Worm (Caenorhabditis elegans) whole organism, L4 larva: Measurements from ENCODE around the gene C06A6.4.
A peak's percentile ranks its signal among the peaks of the same experiment; 100 is the strongest.

Source experiments
- F26F4.8 ChIP-seq: fragments of 200-800 bp; sonication (Bioruptor generic); conservative IDR thresholded peaks from 2 replicates; pipeline ENCODE4 v1.3.6; 2022; ENCODE audit warnings: missing genetic modification characterization, missing compliant biosample characterization
- F37D6.2 ChIP-seq: sonication (generic microtip); optimal IDR thresholded peaks from 2 replicates; lab custom pipeline; 2016; ENCODE audit warnings: mild to moderate bottlenecking, missing genetic modification characterization, missing compliant biosample characterization
- F44E2.7 ChIP-seq: fragments of 200-800 bp; sonication (Bioruptor generic); IDR thresholded peaks from 2 replicates; pipeline ENCODE4 v2.1.2; 2022; ENCODE audit warnings: missing genetic modification characterization, missing compliant biosample characterization
- F49E8.2 ChIP-seq: sonication (generic microtip); optimal IDR thresholded peaks from 2 replicates; lab custom pipeline; 2016; ENCODE audit warnings: missing compliant biosample characterization, mild to moderate bottlenecking, missing genetic modification characterization, borderline replicate concordance
- T26A8.4 ChIP-seq: fragments of 200-800 bp; sonication (Bioruptor generic); IDR thresholded peaks from 2 replicates; pipeline ENCODE4 v1.3.6; 2022; ENCODE audit warnings: missing genetic modification characterization, missing compliant biosample characterization
- Y75B8A.6 ChIP-seq: fragments of 200-800 bp; sonication (Bioruptor generic); IDR thresholded peaks from 2 replicates; pipeline ENCODE4 v1.3.6; 2022; ENCODE audit warnings: missing genetic modification reagents, missing genetic modification characterization, missing compliant biosample characterization
- ZK337.2 ChIP-seq: fragments of 200-800 bp; sonication (Bioruptor generic); IDR thresholded peaks from 2 replicates; pipeline ENCODE4 v1.3.6; 2022; ENCODE audit warnings: missing genetic modification reagents, missing genetic modification characterization, missing compliant biosample characterization
- ZK546.5 ChIP-seq, 2 experiments: sonication (generic microtip); optimal IDR thresholded peaks; 2 replicates each; lab custom pipeline; 2017; ENCODE audit warnings: missing biosample characterization in 2 of 2, missing genetic modification characterization in 2 of 2
- aha-1 ChIP-seq: fragments of 150-350 bp; peaks from one replicate; lab custom pipeline; 2014; ENCODE audit warnings: missing biosample characterization, missing genetic modification characterization
- ama-1 ChIP-seq: fragments of 150-350 bp; optimal IDR thresholded peaks from 2 replicates; lab custom pipeline; 2014; ENCODE audit warnings: inconsistent platforms, mixed read lengths
- arid-1 ChIP-seq: fragments of 200-800 bp; sonication (Bioruptor generic); conservative IDR thresholded peaks from 2 replicates; pipeline ENCODE4 v1.3.6; 2022; ENCODE audit warnings: missing genetic modification reagents, missing genetic modification characterization, missing compliant biosample characterization
- ceh-62 ChIP-seq: sonication (generic microtip); optimal IDR thresholded peaks from 2 replicates; lab custom pipeline; 2017; ENCODE audit warnings: missing biosample characterization, missing genetic modification characterization
- daf-16 ChIP-seq, 3 experiments: sonication (generic microtip); optimal IDR thresholded peaks; 2 replicates each; lab custom pipeline; 2016 to 2017; ENCODE audit warnings: missing genetic modification characterization in 3 of 3, missing genetic modification reagents in 3 of 3, mild to moderate bottlenecking in 2 of 3, missing compliant biosample characterization in 2 of 3, missing biosample characterization in 1 of 3, moderate library complexity in 1 of 3
- dmd-6 ChIP-seq: fragments of 200-800 bp; sonication (Bioruptor generic); IDR thresholded peaks from 2 replicates; pipeline ENCODE4 v1.3.6; 2022; ENCODE audit warnings: missing genetic modification reagents, missing genetic modification characterization, missing compliant biosample characterization
- dmd-9 ChIP-seq: fragments of 200-800 bp; sonication (Bioruptor generic); IDR thresholded peaks from 2 replicates; pipeline ENCODE4 v1.3.6; 2022; ENCODE audit warnings: missing genetic modification reagents, missing genetic modification characterization, missing compliant biosample characterization
- dve-1 ChIP-seq: sonication (generic microtip); optimal IDR thresholded peaks from 2 replicates; lab custom pipeline; 2017; ENCODE audit warnings: antibody characterized with exemption, mild to moderate bottlenecking, missing genetic modification characterization, missing compliant biosample characterization; ENCODE audit not compliant: insufficient read depth
- fos-1 ChIP-seq: fragments of 150-350 bp; optimal IDR thresholded peaks from 2 replicates; lab custom pipeline; 2014; ENCODE audit warnings: missing biosample characterization, missing genetic modification characterization
- hif-1 ChIP-seq, 2 experiments: sonication (generic microtip); optimal IDR thresholded peaks; 2 replicates each; lab custom pipeline; 2016 to 2017; ENCODE audit warnings: missing compliant biosample characterization in 2 of 2, missing genetic modification characterization in 2 of 2, missing genetic modification reagents in 2 of 2, missing genotype in 2 of 2, mild to moderate bottlenecking in 1 of 2
- hlh-11 ChIP-seq: fragments of 200-800 bp; sonication (Bioruptor generic); optimal IDR thresholded peaks from 2 replicates; lab custom pipeline; 2018; ENCODE audit warnings: mild to moderate bottlenecking, missing genetic modification characterization, missing compliant biosample characterization
- jun-1 ChIP-seq: fragments of 150-350 bp; optimal IDR thresholded peaks from 2 replicates; lab custom pipeline; 2014; ENCODE audit warnings: missing biosample characterization, missing genetic modification reagents, missing genetic modification characterization
- lin-13 ChIP-seq: fragments of 150-350 bp; optimal IDR thresholded peaks from 2 replicates; lab custom pipeline; 2014; ENCODE audit warnings: missing biosample characterization, missing genetic modification reagents, missing genetic modification characterization
- lin-15B ChIP-seq: fragments of 150-350 bp; sonication (generic microtip); optimal IDR thresholded peaks from 3 replicates; lab custom pipeline; 2014; ENCODE audit warnings: missing biosample characterization, missing genetic modification characterization
- lin-38 ChIP-seq: fragments of 200-800 bp; sonication (Bioruptor generic); IDR thresholded peaks from 2 replicates; pipeline ENCODE4 v1.3.6; 2022; ENCODE audit warnings: missing genetic modification reagents, missing genetic modification characterization, missing compliant biosample characterization
- lir-3 ChIP-seq: sonication (generic microtip); optimal IDR thresholded peaks from 2 replicates; lab custom pipeline; 2016; ENCODE audit warnings: mild to moderate bottlenecking, missing genetic modification characterization, missing compliant biosample characterization
- lsy-2 ChIP-seq, 2 experiments: fragments of 150-350 bp in 1 of 2; sonication (generic microtip) in 1 of 2; optimal IDR thresholded peaks; 2 replicates each; lab custom pipeline; 2014 to 2017; ENCODE audit warnings: missing biosample characterization in 2 of 2, missing genetic modification characterization in 2 of 2
- madf-5 ChIP-seq, 2 experiments: fragments of 200-800 bp; sonication (Bioruptor generic); IDR thresholded peaks; 2 replicates each; pipeline ENCODE4 v1.3.6; 2022; ENCODE audit warnings: missing compliant biosample characterization in 2 of 2, missing genetic modification characterization in 2 of 2
- madf-9 ChIP-seq: fragments of 200-800 bp; sonication (Bioruptor generic); conservative IDR thresholded peaks from 2 replicates; pipeline ENCODE4 v1.3.6; 2022; ENCODE audit warnings: missing genetic modification reagents, missing genetic modification characterization, missing compliant biosample characterization
- mdl-1 ChIP-seq, 2 experiments: fragments of 150-350 bp in 1 of 2; sonication (generic microtip) in 1 of 2; optimal IDR thresholded peaks; 2 replicates each; lab custom pipeline; 2014 to 2017; ENCODE audit warnings: missing biosample characterization in 2 of 2, missing genetic modification characterization in 2 of 2
- mep-1 ChIP-seq: fragments of 150-350 bp; sonication (generic microtip); optimal IDR thresholded peaks from 3 replicates; lab custom pipeline; 2014; ENCODE audit warnings: missing biosample characterization, missing genetic modification characterization
- mxl-2 ChIP-seq: fragments of 200-800 bp; sonication (Bioruptor generic); conservative IDR thresholded peaks from 2 replicates; pipeline ENCODE4 v1.3.6; 2022; ENCODE audit warnings: missing genetic modification reagents, missing genetic modification characterization, missing compliant biosample characterization
- nhr-10 ChIP-seq: fragments of 150-350 bp; optimal IDR thresholded peaks from 2 replicates; lab custom pipeline; 2014; ENCODE audit warnings: missing biosample characterization, missing genetic modification characterization
- nhr-25 ChIP-seq: sonication (generic microtip); optimal IDR thresholded peaks from 2 replicates; lab custom pipeline; 2017; ENCODE audit warnings: missing genetic modification characterization, mild to moderate bottlenecking, missing compliant biosample characterization, antibody characterized with exemption, moderate library complexity, borderline replicate concordance; ENCODE audit not compliant: insufficient read depth
- nhr-28 ChIP-seq: fragments of 150-350 bp; optimal IDR thresholded peaks from 2 replicates; lab custom pipeline; 2014; ENCODE audit warnings: missing biosample characterization, missing genetic modification characterization
- nhr-41 ChIP-seq: fragments of 200-800 bp; sonication (Bioruptor generic); IDR thresholded peaks from 2 replicates; pipeline ENCODE4 v1.3.6; 2022; ENCODE audit warnings: missing genetic modification reagents, missing genetic modification characterization, missing compliant biosample characterization
- nhr-42 ChIP-seq: fragments of 200-800 bp; sonication (Bioruptor generic); IDR thresholded peaks from 2 replicates; pipeline ENCODE4 v1.3.6; 2022; ENCODE audit warnings: missing genetic modification characterization, missing compliant biosample characterization
- nhr-48 ChIP-seq: sonication (generic microtip); optimal IDR thresholded peaks from 2 replicates; lab custom pipeline; 2016; ENCODE audit warnings: mild to moderate bottlenecking, missing genetic modification characterization, missing compliant biosample characterization
- nhr-77 ChIP-seq: fragments of 150-350 bp; optimal IDR thresholded peaks from 2 replicates; lab custom pipeline; 2014; ENCODE audit warnings: missing biosample characterization, missing genetic modification characterization
- pha-4 ChIP-seq, 2 experiments: fragments of 150-350 bp in 1 of 2; fragments of 200-800 bp in 1 of 2; sonication (Bioruptor generic) in 1 of 2; IDR thresholded peaks in 1 of 2; optimal IDR thresholded peaks in 1 of 2; 2 replicates each; pipeline versions ENCODE4 v1.3.6 to Lab custom; 2014 to 2022; ENCODE audit warnings: missing genetic modification characterization in 2 of 2, missing genetic modification reagents in 2 of 2, missing biosample characterization in 1 of 2, missing compliant biosample characterization in 1 of 2
- php-3 ChIP-seq: fragments of 200-800 bp; sonication (Bioruptor generic); IDR thresholded peaks from 2 replicates; pipeline ENCODE4 v1.3.6; 2022; ENCODE audit warnings: missing genetic modification reagents, missing genetic modification characterization, missing compliant biosample characterization
- pqm-1 ChIP-seq: sonication (generic microtip); optimal IDR thresholded peaks from 2 replicates; lab custom pipeline; 2017; ENCODE audit warnings: missing biosample characterization, missing genetic modification characterization
- snpc-1.2 ChIP-seq: fragments of 200-800 bp; sonication (Bioruptor generic); IDR thresholded peaks from 2 replicates; pipeline ENCODE4 v1.3.6; 2022; ENCODE audit warnings: missing genetic modification reagents, missing genetic modification characterization, missing compliant biosample characterization
- tra-1 ChIP-seq: fragments of 200-800 bp; sonication (Bioruptor generic); IDR thresholded peaks from 2 replicates; pipeline ENCODE4 v1.3.6; 2022; ENCODE audit warnings: missing genetic modification reagents, missing genetic modification characterization, missing compliant biosample characterization
- unc-130 ChIP-seq: sonication (generic microtip); optimal IDR thresholded peaks from 2 replicates; lab custom pipeline; 2016; ENCODE audit warnings: missing genetic modification reagents, missing genetic modification characterization, missing compliant biosample characterization
- unc-39 ChIP-seq: sonication (generic microtip); optimal IDR thresholded peaks from 2 replicates; lab custom pipeline; 2017; ENCODE audit warnings: missing biosample characterization, missing genetic modification characterization
- unc-62 ChIP-seq, 3 experiments: fragments of 150-350 bp in 1 of 3; sonication (generic microtip); optimal IDR thresholded peaks in 2 of 3; peaks in 1 of 3; 1 replicate in 1 of 3; 2 replicates in 2 of 3; lab custom pipeline; 2014 to 2017; ENCODE audit warnings: missing biosample characterization in 3 of 3, missing genetic modification characterization in 3 of 3, missing genetic modification reagents in 3 of 3, missing genotype in 1 of 3
- zfp-2 ChIP-seq: sonication (generic microtip); optimal IDR thresholded peaks from 2 replicates; lab custom pipeline; 2016; ENCODE audit warnings: mild to moderate bottlenecking, missing genetic modification characterization, missing compliant biosample characterization

The C06A6.4 gene

ce11 chrIV:7844333-7844973 is 15.4 kb upstream of the C06A6.4 start (continued):
- no peak for TF ChIP-seq pha-4 (GFP tag; IDR thresholded peaks at IDR 0.05; lab: Robert Waterston, UW)
- no peak for TF ChIP-seq pha-4 (tag; optimal IDR thresholded peaks at IDR 0.05; lab: Kevin White, UChicago)
- TF ChIP-seq mep-1 (tag; lab: Kevin White, UChicago), result peak; percentile 39
- peak; percentile 89 for TF ChIP-seq dve-1 (tag; lab: Kevin White, UChicago)
- TF ChIP-seq pqm-1 (tag; lab: Kevin White, UChicago), result peak; percentile 69
- 0 out of 2 replicates have a peak, but pooled peaks have one; percentile 15 for TF ChIP-seq nhr-41 (GFP tag; lab: Robert Waterston, UW)
- TF ChIP-seq unc-62 (GFP tag; optimal IDR thresholded peaks at IDR 0.05 in 1 of 2; lab: Kevin White, UChicago), result peak in 1 of 2 experiments; percentile 95
- no peak for TF ChIP-seq unc-62 (tag; optimal IDR thresholded peaks at IDR 0.05; lab: Kevin White, UChicago)
- no peak for TF ChIP-seq lin-13 (GFP tag; lab: Kevin White, UChicago)

ce11 chrIV:7841218-7841617 is 12.1 kb upstream of the C06A6.4 start:
- TF ChIP-seq unc-39, result no peak
- TF ChIP-seq unc-130, result no peak
- TF ChIP-seq F44E2.7 (GFP tag; lab: Robert Waterston, UW), result no peak
- no peak for TF ChIP-seq Y75B8A.6 (GFP tag; lab: Robert Waterston, UW)
- TF ChIP-seq lir-3 (tag; lab: Kevin White, UChicago), result no peak
- no peak for TF ChIP-seq jun-1 (tag; lab: Kevin White, UChicago)
- peak; percentile 90 for TF ChIP-seq pqm-1 (tag; lab: Kevin White, UChicago)
- TF ChIP-seq lin-13 (GFP tag; lab: Kevin White, UChicago), result no peak
- no peak for TF ChIP-seq ama-1 (lab: Kevin White, UChicago)
- TF ChIP-seq dve-1 (tag; lab: Kevin White, UChicago), result peak; percentile 59
- no peak for TF ChIP-seq fos-1 (tag; lab: Kevin White, UChicago)
- no peak for TF ChIP-seq dmd-9 (GFP tag; lab: Robert Waterston, UW)
- TF ChIP-seq snpc-1.2 (GFP tag; lab: Robert Waterston, UW), result no peak
- TF ChIP-seq ZK546.5 (tag; optimal IDR thresholded peaks at IDR 0.05; lab: Kevin White, UChicago), result no peak
- TF ChIP-seq lsy-2 (tag; optimal IDR thresholded peaks at IDR 0.05; lab: Kevin White, UChicago), result no peak
- TF ChIP-seq nhr-48, result peak; percentile 25
- TF ChIP-seq ceh-62 (tag; lab: Kevin White, UChicago), result no peak
- no peak for TF ChIP-seq F49E8.2 (tag; lab: Kevin White, UChicago)
- no peak for TF ChIP-seq F26F4.8 (GFP tag; lab: Robert Waterston, UW)
- TF ChIP-seq hif-1 (tag; optimal IDR thresholded peaks at IDR 0.05; lab: Kevin White, UChicago), result peak in 1 of 2 experiments; percentile 1
- no peak for TF ChIP-seq mxl-2 (GFP tag; lab: Robert Waterston, UW)
- no peak for TF ChIP-seq arid-1 (GFP tag; lab: Robert Waterston, UW)
- no peak for TF ChIP-seq madf-5 (GFP tag; IDR thresholded peaks at IDR 0.05; lab: Robert Waterston, UW)
- TF ChIP-seq tra-1, result 0 out of 2 replicates have a peak, but pooled peaks have one; percentile 35
- no peak for TF ChIP-seq mdl-1 (tag; optimal IDR thresholded peaks at IDR 0.05; lab: Kevin White, UChicago)
- no peak for TF ChIP-seq nhr-41 (GFP tag; lab: Robert Waterston, UW)
- TF ChIP-seq nhr-28, result peak; percentile 76
- TF ChIP-seq zfp-2 (tag; lab: Kevin White, UChicago), result no peak
- no peak for TF ChIP-seq madf-9 (GFP tag; lab: Robert Waterston, UW)
- TF ChIP-seq aha-1 (tag; lab: Kevin White, UChicago), result peak; percentile 31
- TF ChIP-seq lin-38 (GFP tag; lab: Robert Waterston, UW), result no peak
- TF ChIP-seq daf-16 (GFP tag; optimal IDR thresholded peaks at IDR 0.05; lab: Kevin White, UChicago), result no peak
- TF ChIP-seq daf-16 (tag; optimal IDR thresholded peaks at IDR 0.05; lab: Kevin White, UChicago), result peak; percentile 94
- no peak for TF ChIP-seq nhr-42 (GFP tag; lab: Robert Waterston, UW)
- no peak for TF ChIP-seq nhr-25
- TF ChIP-seq nhr-10 (tag; lab: Kevin White, UChicago), result no peak
- TF ChIP-seq nhr-77 (tag; lab: Kevin White, UChicago), result peak; percentile 34
- TF ChIP-seq lin-15B (tag; lab: Kevin White, UChicago), result no peak
- peak; percentile 76 for TF ChIP-seq hlh-11 (tag; lab: Kevin White, UChicago)
- TF ChIP-seq php-3, result peak; percentile 73
- no peak for TF ChIP-seq ZK337.2
- no peak for TF ChIP-seq F37D6.2
- TF ChIP-seq T26A8.4, result no peak
- peak; percentile 78 for TF ChIP-seq dmd-6 (GFP tag; lab: Robert Waterston, UW)
